Worm (Caenorhabditis elegans): ENCODE results near the gene mdt-15.

ce11 chrIII:5782080-5782479, 51.5 kb downstream of the mdt-15 start:
- no peak for TF ChIP-seq flt-1 (GFP tag; IDR thresholded peaks at IDR 0.05)
- TF ChIP-seq scrt-1 (GFP tag; IDR thresholded peaks at IDR 0.05) = no peak
- no peak for TF ChIP-seq hnd-1 (tag; optimal IDR thresholded peaks at IDR 0.05)
- TF ChIP-seq ama-1 (optimal IDR thresholded peaks at IDR 0.05) = no peak
- no peak for TF ChIP-seq F13C5.2 (tag; optimal IDR thresholded peaks at IDR 0.05)
- no peak for TF ChIP-seq sea-1 (GFP tag; conservative IDR thresholded peaks at IDR 0.05)
- TF ChIP-seq hmg-4 (GFP tag; optimal IDR thresholded peaks at IDR 0.05) = no peak
- no peak for TF ChIP-seq ets-7 (tag; optimal IDR thresholded peaks at IDR 0.05)
- no peak for TF ChIP-seq hmbx-1 (tag; optimal IDR thresholded peaks at IDR 0.05)
- no peak for TF ChIP-seq pes-1 (GFP tag; IDR thresholded peaks at IDR 0.05)
- TF ChIP-seq tbx-37 (GFP tag; conservative IDR thresholded peaks at IDR 0.05) = no peak
- no peak for TF ChIP-seq tbx-11 (GFP tag; IDR thresholded peaks at IDR 0.05)
